Fruit fly (Drosophila melanogaster): Measurements from ENCODE around the gene EMC3.
A peak's percentile ranks its signal among the peaks of the same experiment; 100 is the strongest.

EMC3 gene

dm6 chr2L:10760422-10761166, 28.4 kb upstream of the EMC3 start, which contains the start of gene CG6495:
Gene CG6495, plus strand, starts transcription at chr2L:10761116.
- TF ChIP-seq CG14711 (tag; optimal IDR thresholded peaks at IDR 0.05) (no peak), tj (GFP tag; optimal IDR thresholded peaks at IDR 0.05) (peak; percentile 8), CG5204 (GFP tag; optimal IDR thresholded peaks at IDR 0.05) (no peak), CG11617 (GFP tag; optimal IDR thresholded peaks at IDR 0.05) (no peak), CG33017 (tag; optimal IDR thresholded peaks at IDR 0.05) (peak; percentile 44), Crg-1 (GFP tag; optimal IDR thresholded peaks at IDR 0.05) (no peak), CG7101 (tag; optimal IDR thresholded peaks at IDR 0.05) (no peak), Mnt (GFP tag; optimal IDR thresholded peaks at IDR 0.05) (no peak), CG1620 (GFP tag; optimal IDR thresholded peaks at IDR 0.05) (no peak), CG12768 (GFP tag; optimal IDR thresholded peaks at IDR 0.05) (peak; percentile 10)

- TF ChIP-seq tj (GFP tag; optimal IDR thresholded peaks at IDR 0.05) (no peak), toe (GFP tag; optimal IDR thresholded peaks at IDR 0.05) (no peak), CG11617 (GFP tag; optimal IDR thresholded peaks at IDR 0.05) (no peak), CG7101 (tag; optimal IDR thresholded peaks at IDR 0.05) (no peak), Hr96 (GFP tag; optimal IDR thresholded peaks at IDR 0.05) (no peak), ovo (GFP tag; optimal IDR thresholded peaks at IDR 0.05) (no peak), CG1620 (GFP tag; optimal IDR thresholded peaks at IDR 0.05) (no peak), bab1 (GFP tag; optimal IDR thresholded peaks at IDR 0.05) (no peak), kay (GFP tag; ENCODE audit: borderline replicate concordance) (no peak), pad (GFP tag; optimal IDR thresholded peaks at IDR 0.05) (no peak), cnc (optimal IDR thresholded peaks at IDR 0.05) (no peak), CG5204 (GFP tag; optimal IDR thresholded peaks at IDR 0.05) (no peak), Crg-1 (GFP tag; optimal IDR thresholded peaks at IDR 0.05) (no peak), CG14711 (tag; optimal IDR thresholded peaks at IDR 0.05) (no peak), CG12768 (GFP tag; optimal IDR thresholded peaks at IDR 0.05) (no peak), cic (GFP tag; optimal IDR thresholded peaks at IDR 0.05) (no peak)
These were observed 27.4 kb upstream of the EMC3 start for dm6 chr2L:10759624-10760023.

- TF ChIP-seq CG7045 (GFP tag; optimal IDR thresholded peaks at IDR 0.05): no peak
- no peak for TF ChIP-seq ovo (GFP tag; optimal IDR thresholded peaks at IDR 0.05)
- TF ChIP-seq CG11617 (GFP tag; optimal IDR thresholded peaks at IDR 0.05): no peak
- no peak for TF ChIP-seq CG7101 (tag; optimal IDR thresholded peaks at IDR 0.05)
- no peak for TF ChIP-seq Clk (GFP tag; optimal IDR thresholded peaks at IDR 0.05)
- no peak for TF ChIP-seq kay (GFP tag; ENCODE audit: borderline replicate concordance)
- no peak for TF ChIP-seq Mnt (GFP tag; optimal IDR thresholded peaks at IDR 0.05)
- TF ChIP-seq CG14711 (tag; optimal IDR thresholded peaks at IDR 0.05): no peak
- no peak for TF ChIP-seq bab1 (GFP tag; optimal IDR thresholded peaks at IDR 0.05)
- TF ChIP-seq tj (GFP tag; optimal IDR thresholded peaks at IDR 0.05): no peak
- TF ChIP-seq cic (GFP tag; optimal IDR thresholded peaks at IDR 0.05): no peak
- no peak for TF ChIP-seq CG1620 (GFP tag; optimal IDR thresholded peaks at IDR 0.05)
- TF ChIP-seq CG33017 (tag; optimal IDR thresholded peaks at IDR 0.05): no peak
These were observed 24.9 kb upstream of the EMC3 start for dm6 chr2L:10757038-10757685.

dm6 chr2L:10756049-10756448, 23.8 kb upstream of the EMC3 start, which contains the start of gene CG17124:
Gene CG17124, minus strand, starts transcription at chr2L:10756325.
- TF ChIP-seq cnc (optimal IDR thresholded peaks at IDR 0.05) (no peak), cic (GFP tag; optimal IDR thresholded peaks at IDR 0.05) (peak; percentile 50), CG7101 (tag; optimal IDR thresholded peaks at IDR 0.05) (peak; percentile 48), Clk (GFP tag; optimal IDR thresholded peaks at IDR 0.05) (no peak), pad (GFP tag; optimal IDR thresholded peaks at IDR 0.05) (no peak), Hr96 (GFP tag; optimal IDR thresholded peaks at IDR 0.05) (peak; percentile 38), CG12768 (GFP tag; optimal IDR thresholded peaks at IDR 0.05) (peak; percentile 75), CG7045 (GFP tag; optimal IDR thresholded peaks at IDR 0.05) (peak; percentile 23), toe (GFP tag; optimal IDR thresholded peaks at IDR 0.05) (no peak), CG33017 (tag; optimal IDR thresholded peaks at IDR 0.05) (peak; percentile 66), ovo (GFP tag; optimal IDR thresholded peaks at IDR 0.05) (no peak), kay (GFP tag; ENCODE audit: borderline replicate concordance) (no peak), CG14711 (tag; optimal IDR thresholded peaks at IDR 0.05) (no peak), tj (GFP tag; optimal IDR thresholded peaks at IDR 0.05) (peak; percentile 38), CG5204 (GFP tag; optimal IDR thresholded peaks at IDR 0.05) (no peak), CG11617 (GFP tag; optimal IDR thresholded peaks at IDR 0.05) (peak; percentile 7), CG1620 (GFP tag; optimal IDR thresholded peaks at IDR 0.05) (no peak), bab1 (GFP tag; optimal IDR thresholded peaks at IDR 0.05) (peak; percentile 26), Mnt (GFP tag; optimal IDR thresholded peaks at IDR 0.05) (peak; percentile 63), Crg-1 (GFP tag; optimal IDR thresholded peaks at IDR 0.05) (no peak)

- TF ChIP-seq cic (GFP tag; optimal IDR thresholded peaks at IDR 0.05): no peak
- TF ChIP-seq CG12768 (GFP tag; optimal IDR thresholded peaks at IDR 0.05): no peak
- no peak for TF ChIP-seq ovo (GFP tag; optimal IDR thresholded peaks at IDR 0.05)
- no peak for TF ChIP-seq CG7045 (GFP tag; optimal IDR thresholded peaks at IDR 0.05)
These were observed 22.4 kb upstream of the EMC3 start for dm6 chr2L:10754599-10754998.

dm6 chr2L:10753618-10754017, 21.4 kb upstream of the EMC3 start:
- TF ChIP-seq Crg-1 (GFP tag; optimal IDR thresholded peaks at IDR 0.05) (no peak), bab1 (GFP tag; optimal IDR thresholded peaks at IDR 0.05) (no peak), CG12768 (GFP tag; optimal IDR thresholded peaks at IDR 0.05) (no peak), CG7101 (tag; optimal IDR thresholded peaks at IDR 0.05) (no peak), cnc (optimal IDR thresholded peaks at IDR 0.05) (no peak), kay (GFP tag; ENCODE audit: borderline replicate concordance) (no peak), Mnt (GFP tag; optimal IDR thresholded peaks at IDR 0.05) (no peak), CG5204 (GFP tag; optimal IDR thresholded peaks at IDR 0.05) (no peak), ovo (GFP tag; optimal IDR thresholded peaks at IDR 0.05) (no peak), pad (GFP tag; optimal IDR thresholded peaks at IDR 0.05) (no peak), CG14711 (tag; optimal IDR thresholded peaks at IDR 0.05) (no peak), CG11617 (GFP tag; optimal IDR thresholded peaks at IDR 0.05) (no peak)

Measured in whole organism, adult.